Fruit fly (Drosophila melanogaster): Measurements from ENCODE around the gene CG15177.

CG15177 gene

DNA sequence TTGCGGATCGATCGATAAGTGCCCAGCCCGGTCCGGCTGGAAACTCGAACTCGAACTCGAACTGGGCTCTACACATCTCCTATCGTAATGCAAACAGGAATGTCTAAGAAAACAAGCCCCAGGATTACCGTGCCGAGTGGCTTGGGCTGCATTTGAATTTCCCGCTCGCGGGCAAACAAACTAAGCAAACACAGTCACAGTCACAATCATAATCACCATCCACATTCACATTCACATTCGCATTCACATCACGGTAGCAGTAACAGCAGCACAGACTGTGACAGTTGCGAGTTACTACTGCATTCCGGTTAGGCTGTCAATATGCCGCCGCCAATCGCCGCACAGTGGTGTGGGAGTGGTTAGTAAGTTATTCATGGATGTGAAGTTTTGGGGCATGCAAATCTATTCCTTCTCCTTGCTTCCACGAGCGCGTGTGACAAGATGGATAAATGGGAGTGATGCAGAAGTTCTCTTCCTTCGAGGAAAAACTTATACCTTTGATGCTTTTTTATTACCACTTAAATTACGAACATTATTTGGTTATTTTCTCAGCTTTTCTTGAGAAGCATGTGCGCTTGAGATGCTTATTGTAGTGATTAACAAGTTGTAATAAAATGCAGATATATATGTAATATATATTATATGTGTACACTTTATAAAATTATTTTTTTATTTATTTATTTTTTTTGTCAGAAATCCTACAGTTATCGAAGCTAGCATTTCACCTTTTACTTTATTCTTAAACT lies 35.4 kb upstream of the CG15177 start (continued):
- TF ChIP-seq NC2β (GFP tag; optimal IDR thresholded peaks at IDR 0.05) (peak; percentile 10), gce (GFP tag; IDR thresholded peaks at IDR 0.05) (0 out of 3 replicates have a peak, but pooled peaks have one; percentile 27), fd102C (GFP tag; optimal IDR thresholded peaks at IDR 0.05) (peak; percentile 78), mam (GFP tag; optimal IDR thresholded peaks at IDR 0.05) (no peak), Mad (GFP tag; optimal IDR thresholded peaks at IDR 0.05) (no peak), NK7.1 (GFP tag; optimal IDR thresholded peaks at IDR 0.05) (no peak), CG17612 (GFP tag; IDR thresholded peaks at IDR 0.05) (no peak), ato (GFP tag; IDR thresholded peaks at IDR 0.05; ENCODE audit: partially characterized antibody) (no peak), CG10543 (GFP tag; optimal IDR thresholded peaks at IDR 0.05) (no peak), emc (GFP tag; optimal IDR thresholded peaks at IDR 0.05) (no peak), ase (GFP tag; IDR thresholded peaks at IDR 0.05) (no peak), CG9932 (GFP tag; IDR thresholded peaks at IDR 0.05) (no peak), CG3847 (GFP tag; IDR thresholded peaks at IDR 0.05) (no peak), p53 (GFP tag; optimal IDR thresholded peaks at IDR 0.05) (no peak), Rfx (GFP tag; IDR thresholded peaks at IDR 0.05) (no peak), CG4282 (GFP tag; optimal IDR thresholded peaks at IDR 0.05) (no peak), z (GFP tag; IDR thresholded peaks at IDR 0.05) (0 out of 3 replicates have a peak, but pooled peaks have one; percentile 24), schlank (tag; optimal IDR thresholded peaks at IDR 0.05) (no peak), wor (GFP tag; IDR thresholded peaks at IDR 0.05) (no peak), fd96Cb (tag; optimal IDR thresholded peaks at IDR 0.05) (no peak), CG43689 (GFP tag; IDR thresholded peaks at IDR 0.05) (no peak), pb (GFP tag; optimal IDR thresholded peaks at IDR 0.05) (no peak), sug (tag; optimal IDR thresholded peaks at IDR 0.05) (no peak), Ada2b (GFP tag; IDR thresholded peaks at IDR 0.05) (no peak), insv (GFP tag; optimal IDR thresholded peaks at IDR 0.05) (no peak), CG18619 (GFP tag; optimal IDR thresholded peaks at IDR 0.05) (no peak), Hr3 (GFP tag; optimal IDR thresholded peaks at IDR 0.05) (no peak), Hmx (GFP tag; optimal IDR thresholded peaks at IDR 0.05) (no peak), dysf (GFP tag; IDR thresholded peaks at IDR 0.05) (no peak), Stat92E (GFP tag; optimal IDR thresholded peaks at IDR 0.05) (no peak), zen (tag; optimal IDR thresholded peaks at IDR 0.05) (peak; percentile 22), CG31441 (GFP tag; IDR thresholded peaks at IDR 0.05) (peak; percentile 77), tgo (GFP tag; IDR thresholded peaks at IDR 0.05) (no peak), Dad (GFP tag; optimal IDR thresholded peaks at IDR 0.05) (no peak), CG15269 (tag; optimal IDR thresholded peaks at IDR 0.05) (no peak), Ssrp (tag; optimal IDR thresholded peaks at IDR 0.05) (peak; percentile 31), Med (GFP tag) (peak; percentile 83), Ravus (GFP tag; IDR thresholded peaks at IDR 0.05) (no peak), Sox100B (GFP tag; optimal IDR thresholded peaks at IDR 0.05) (peak; percentile 27), CG12155 (GFP tag; optimal IDR thresholded peaks at IDR 0.05) (no peak), Dip3 (GFP tag; optimal IDR thresholded peaks at IDR 0.05) (no peak), CG6813 (GFP tag; optimal IDR thresholded peaks at IDR 0.05) (peak; percentile 49), CG13424 (tag; optimal IDR thresholded peaks at IDR 0.05) (peak; percentile 18), Dip2 (GFP tag; IDR thresholded peaks at IDR 0.05) (no peak), B-H2 (GFP tag; optimal IDR thresholded peaks at IDR 0.05) (no peak), CG32767 (GFP tag; IDR thresholded peaks at IDR 0.05) (no peak), CG8281 (tag; optimal IDR thresholded peaks at IDR 0.05) (no peak), CG12071 (GFP tag; optimal IDR thresholded peaks at IDR 0.05) (no peak), dmrt11E (tag; optimal IDR thresholded peaks at IDR 0.05) (no peak), CG10147 (GFP tag; optimal IDR thresholded peaks at IDR 0.05) (no peak)
